Worm (Caenorhabditis elegans): ENCODE results near the gene K10D11.4.

ce11 chrIV:13009507-13009906, 15.2 kb upstream of the K10D11.4 start:
- no peak for TF ChIP-seq sea-2 (GFP tag; IDR thresholded peaks at IDR 0.05)
- TF ChIP-seq egl-18 (GFP tag; IDR thresholded peaks at IDR 0.05) = no peak
- TF ChIP-seq rec-8 (tag; optimal IDR thresholded peaks at IDR 0.05) = no peak
- TF ChIP-seq unc-62 (GFP tag; optimal IDR thresholded peaks at IDR 0.05) = no peak

All from whole organism, young adult.